Fruit fly (Drosophila melanogaster): ENCODE data around the gene CG17450.

CG17450 gene

DNA sequence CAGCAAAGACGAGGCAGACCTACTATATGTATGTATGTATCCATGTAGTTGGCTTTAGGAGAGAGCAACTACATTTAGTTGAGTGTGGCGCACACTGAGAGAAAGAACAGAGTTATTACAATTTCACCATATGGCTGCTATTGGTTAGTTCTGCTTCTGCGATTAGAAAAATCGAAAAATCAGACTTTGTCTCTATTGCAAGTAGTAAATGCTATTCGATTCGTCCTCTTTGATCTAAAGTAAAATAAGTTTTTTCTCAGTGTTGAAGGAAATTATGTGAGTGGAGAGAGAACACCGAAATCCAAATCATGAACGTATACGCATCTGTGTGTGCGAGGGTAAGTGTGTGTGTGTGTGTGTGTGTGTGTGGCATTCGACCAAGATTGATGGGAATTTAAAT, 14.8 kb downstream of the CG17450 start (continued):
- TF ChIP-seq CrebA (GFP tag; optimal IDR thresholded peaks at IDR 0.05; ENCODE audit: borderline replicate concordance): peak; percentile 64
- no peak for TF ChIP-seq usp (GFP tag; optimal IDR thresholded peaks at IDR 0.05)
- TF ChIP-seq sage (GFP tag; optimal IDR thresholded peaks at IDR 0.05): peak; percentile 82
- TF ChIP-seq pan (optimal IDR thresholded peaks at IDR 0.05): no peak
- TF ChIP-seq Hnf4 (GFP tag; optimal IDR thresholded peaks at IDR 0.05): peak; percentile 78
- TF ChIP-seq Jra (GFP tag; optimal IDR thresholded peaks at IDR 0.05): no peak
- no peak for TF ChIP-seq dsf (GFP tag; optimal IDR thresholded peaks at IDR 0.05; ENCODE audit: borderline replicate concordance)
- no peak for TF ChIP-seq dl (GFP tag; optimal IDR thresholded peaks at IDR 0.05; ENCODE audit: insufficient read depth in 1 of 2, partially characterized antibody in 2 of 2)
- TF ChIP-seq Hr83 (GFP tag; optimal IDR thresholded peaks at IDR 0.05; ENCODE audit: poor library complexity, severe bottlenecking): no peak
- no peak for TF ChIP-seq Myc (optimal IDR thresholded peaks at IDR 0.05)
- TF ChIP-seq Sp1 (GFP tag; optimal IDR thresholded peaks at IDR 0.05): peak; percentile 66
- no peak for TF ChIP-seq brk (GFP tag; optimal IDR thresholded peaks at IDR 0.05)
- no peak for TF ChIP-seq Mio (GFP tag; optimal IDR thresholded peaks at IDR 0.05)

- no peak for TF ChIP-seq CG9705 (GFP tag; optimal IDR thresholded peaks at IDR 0.05)
- TF ChIP-seq fru (GFP tag; optimal IDR thresholded peaks at IDR 0.05): peak; percentile 11
- TF ChIP-seq N (GFP tag; optimal IDR thresholded peaks at IDR 0.05): no peak
- TF ChIP-seq br (GFP tag; optimal IDR thresholded peaks at IDR 0.05): peak; percentile 4
- TF ChIP-seq Dfd (GFP tag; optimal IDR thresholded peaks at IDR 0.05): no peak
- no peak for TF ChIP-seq woc (GFP tag; optimal IDR thresholded peaks at IDR 0.05)
- no peak for TF ChIP-seq pan (optimal IDR thresholded peaks at IDR 0.05)
- peak; percentile 2 for TF ChIP-seq rgr (GFP tag; optimal IDR thresholded peaks at IDR 0.05)
- no peak for TF ChIP-seq CG32264 (GFP tag; optimal IDR thresholded peaks at IDR 0.05)
- TF ChIP-seq CrebA (GFP tag; optimal IDR thresholded peaks at IDR 0.05; ENCODE audit: borderline replicate concordance): no peak
- peak; percentile 44 for TF ChIP-seq HLH106 (tag; optimal IDR thresholded peaks at IDR 0.05)
- TF ChIP-seq foxo (GFP tag; optimal IDR thresholded peaks at IDR 0.05): peak in 1 of 2 experiments; percentile 3
- no peak for TF ChIP-seq Hr83 (GFP tag; optimal IDR thresholded peaks at IDR 0.05; ENCODE audit: poor library complexity, severe bottlenecking)
- TF ChIP-seq Rel (GFP tag; optimal IDR thresholded peaks at IDR 0.05): no peak
- TF ChIP-seq Rel (tag; optimal IDR thresholded peaks at IDR 0.05): no peak
- TF ChIP-seq tai (GFP tag; optimal IDR thresholded peaks at IDR 0.05): no peak
- TF ChIP-seq ey (GFP tag; optimal IDR thresholded peaks at IDR 0.05): peak; percentile 26
- TF ChIP-seq Abd-B (GFP tag; optimal IDR thresholded peaks at IDR 0.05): no peak
- no peak for TF ChIP-seq h (GFP tag; optimal IDR thresholded peaks at IDR 0.05)
- TF ChIP-seq dmrt93B (GFP tag; optimal IDR thresholded peaks at IDR 0.05): peak; percentile 7
- peak; percentile 29 for TF ChIP-seq Sp1 (GFP tag; optimal IDR thresholded peaks at IDR 0.05)
- TF ChIP-seq brk (GFP tag; optimal IDR thresholded peaks at IDR 0.05): no peak
- no peak for TF ChIP-seq sage (GFP tag; optimal IDR thresholded peaks at IDR 0.05)
- no peak for TF ChIP-seq dl (GFP tag; optimal IDR thresholded peaks at IDR 0.05; ENCODE audit: insufficient read depth in 1 of 2, partially characterized antibody in 2 of 2)
- no peak for TF ChIP-seq Hnf4 (GFP tag; optimal IDR thresholded peaks at IDR 0.05)
- no peak for TF ChIP-seq sv (GFP tag; optimal IDR thresholded peaks at IDR 0.05)
- TF ChIP-seq GATAd (GFP tag; optimal IDR thresholded peaks at IDR 0.05): no peak
- no peak for TF ChIP-seq Dif (GFP tag; optimal IDR thresholded peaks at IDR 0.05; ENCODE audit: partially characterized antibody)
These were observed 16.7 kb downstream of the CG17450 start for dm6 chrX:21591990-21592389.

- no peak for TF ChIP-seq CG9705 (GFP tag; optimal IDR thresholded peaks at IDR 0.05)
- no peak for TF ChIP-seq Hr83 (GFP tag; optimal IDR thresholded peaks at IDR 0.05; ENCODE audit: poor library complexity, severe bottlenecking)
- TF ChIP-seq CrebA (GFP tag; optimal IDR thresholded peaks at IDR 0.05; ENCODE audit: borderline replicate concordance): no peak
- no peak for TF ChIP-seq tai (GFP tag; optimal IDR thresholded peaks at IDR 0.05)
- TF ChIP-seq usp (GFP tag; optimal IDR thresholded peaks at IDR 0.05): no peak
- no peak for TF ChIP-seq Dif (GFP tag; optimal IDR thresholded peaks at IDR 0.05; ENCODE audit: partially characterized antibody)
- no peak for TF ChIP-seq Vsx2 (GFP tag; optimal IDR thresholded peaks at IDR 0.05; ENCODE audit: partially characterized antibody)
- no peak for TF ChIP-seq sv (GFP tag; optimal IDR thresholded peaks at IDR 0.05)
- TF ChIP-seq Jra (GFP tag; optimal IDR thresholded peaks at IDR 0.05): no peak
- TF ChIP-seq GATAd (GFP tag; optimal IDR thresholded peaks at IDR 0.05): no peak
- no peak for TF ChIP-seq psq (GFP tag; optimal IDR thresholded peaks at IDR 0.05)
- TF ChIP-seq Hr78 (GFP tag; optimal IDR thresholded peaks at IDR 0.05): no peak
- TF ChIP-seq pan (optimal IDR thresholded peaks at IDR 0.05): no peak
- TF ChIP-seq N (GFP tag; optimal IDR thresholded peaks at IDR 0.05): no peak
- TF ChIP-seq dmrt93B (GFP tag; optimal IDR thresholded peaks at IDR 0.05): no peak
- TF ChIP-seq Rel (GFP tag; optimal IDR thresholded peaks at IDR 0.05): no peak
- no peak for TF ChIP-seq Rel (tag; optimal IDR thresholded peaks at IDR 0.05)
- TF ChIP-seq Abd-B (GFP tag; optimal IDR thresholded peaks at IDR 0.05): no peak
- peak; percentile 46 for TF ChIP-seq HLH106 (tag; optimal IDR thresholded peaks at IDR 0.05)
- TF ChIP-seq dsf (GFP tag; optimal IDR thresholded peaks at IDR 0.05; ENCODE audit: borderline replicate concordance): no peak
- peak; percentile 16 for TF ChIP-seq ey (GFP tag; optimal IDR thresholded peaks at IDR 0.05)
- TF ChIP-seq rgr (GFP tag; optimal IDR thresholded peaks at IDR 0.05): no peak
- no peak for TF ChIP-seq Sp1 (GFP tag; optimal IDR thresholded peaks at IDR 0.05)
- no peak for TF ChIP-seq lola (GFP tag; optimal IDR thresholded peaks at IDR 0.05)
- TF ChIP-seq CG32264 (GFP tag; optimal IDR thresholded peaks at IDR 0.05): no peak
- TF ChIP-seq foxo (GFP tag; optimal IDR thresholded peaks at IDR 0.05): peak in 1 of 2 experiments; percentile 48
- no peak for TF ChIP-seq jim (GFP tag; optimal IDR thresholded peaks at IDR 0.05)
- no peak for TF ChIP-seq OdsH (GFP tag; optimal IDR thresholded peaks at IDR 0.05)
- TF ChIP-seq brk (GFP tag; optimal IDR thresholded peaks at IDR 0.05): no peak
- no peak for TF ChIP-seq dl (GFP tag; optimal IDR thresholded peaks at IDR 0.05; ENCODE audit: insufficient read depth in 1 of 2, partially characterized antibody in 2 of 2)
- TF ChIP-seq fru (GFP tag; optimal IDR thresholded peaks at IDR 0.05): peak; percentile 61
- no peak for TF ChIP-seq br (GFP tag; optimal IDR thresholded peaks at IDR 0.05)
- TF ChIP-seq sage (GFP tag; optimal IDR thresholded peaks at IDR 0.05): no peak
- peak; percentile 14 for TF ChIP-seq woc (GFP tag; optimal IDR thresholded peaks at IDR 0.05)
- peak; percentile 55 for TF ChIP-seq h (GFP tag; optimal IDR thresholded peaks at IDR 0.05)
- no peak for TF ChIP-seq Myc (optimal IDR thresholded peaks at IDR 0.05)
These were observed 18.8 kb downstream of the CG17450 start for dm6 chrX:21589937-21590336.

Data from whole organism, wandering third instar larva.